Worm (Caenorhabditis elegans) whole organism, late embryonic: ENCODE data around the gene C14C6.13.

ENCODE experiments used
- ama-1 ChIP-seq: fragments of 150-350 bp; optimal IDR thresholded peaks from 2 replicates; lab custom pipeline; 2014
- ets-4 ChIP-seq: sonication (generic microtip); optimal IDR thresholded peaks from 2 replicates; lab custom pipeline; 2016; ENCODE audit warnings: missing genetic modification characterization, missing compliant biosample characterization
- nhr-11 ChIP-seq: fragments of 150-350 bp; optimal IDR thresholded peaks from 2 replicates; lab custom pipeline; 2014; ENCODE audit warnings: missing biosample characterization, missing genetic modification characterization
- pha-4 ChIP-seq: fragments of 150-350 bp; optimal IDR thresholded peaks from 2 replicates; lab custom pipeline; 2018; ENCODE audit warnings: missing biosample characterization, missing genetic modification reagents, missing genetic modification characterization
- sox-4 ChIP-seq: sonication (generic microtip); optimal IDR thresholded peaks from 2 replicates; lab custom pipeline; 2017; ENCODE audit warnings: mild to moderate bottlenecking, missing genetic modification characterization, inconsistent platforms, missing compliant biosample characterization
- tbx-2 ChIP-seq: sonication (generic microtip); optimal IDR thresholded peaks from 2 replicates; lab custom pipeline; 2016; ENCODE audit warnings: missing genetic modification characterization, missing compliant biosample characterization
- unc-3 ChIP-seq, 2 experiments: fragments of 200-800 bp in 1 of 2; sonication (Bioruptor generic) in 1 of 2; sonication (generic microtip) in 1 of 2; conservative IDR thresholded peaks in 1 of 2; optimal IDR thresholded peaks in 1 of 2; 2 replicates each; pipeline versions ENCODE4 v1.3.6 to Lab custom; 2016 to 2022; ENCODE audit warnings: missing compliant biosample characterization in 2 of 2, missing genetic modification characterization in 2 of 2, missing genetic modification reagents in 1 of 2
- unc-42 ChIP-seq: sonication (generic microtip); optimal IDR thresholded peaks from 2 replicates; lab custom pipeline; 2016; ENCODE audit warnings: missing genotype, missing genetic modification characterization, missing compliant biosample characterization

ce11 chrV:539040-539510, 35.5 kb downstream of the C14C6.13 start, which contains the start of gene nhr-155:
- TF ChIP-seq unc-3 (GFP tag; conservative IDR thresholded peaks at IDR 0.05; lab: Robert Waterston, UW) = no peak
- no peak for TF ChIP-seq unc-3 (tag; optimal IDR thresholded peaks at IDR 0.05; lab: Kevin White, UChicago)
- TF ChIP-seq ama-1 (lab: Kevin White, UChicago) = no peak
- TF ChIP-seq tbx-2 (tag; lab: Kevin White, UChicago) = no peak
- no peak for TF ChIP-seq ets-4 (tag; lab: Kevin White, UChicago)
- no peak for TF ChIP-seq sox-4 (tag; lab: Kevin White, UChicago)
- TF ChIP-seq unc-42 (tag; lab: Kevin White, UChicago) = no peak
- TF ChIP-seq pha-4 (tag; lab: Kevin White, UChicago) = no peak
- no peak for TF ChIP-seq nhr-11 (tag; lab: Kevin White, UChicago)
